Fruit fly (Drosophila melanogaster): ENCODE measurements around the gene CG5418.

Gene CG5418

DNA sequence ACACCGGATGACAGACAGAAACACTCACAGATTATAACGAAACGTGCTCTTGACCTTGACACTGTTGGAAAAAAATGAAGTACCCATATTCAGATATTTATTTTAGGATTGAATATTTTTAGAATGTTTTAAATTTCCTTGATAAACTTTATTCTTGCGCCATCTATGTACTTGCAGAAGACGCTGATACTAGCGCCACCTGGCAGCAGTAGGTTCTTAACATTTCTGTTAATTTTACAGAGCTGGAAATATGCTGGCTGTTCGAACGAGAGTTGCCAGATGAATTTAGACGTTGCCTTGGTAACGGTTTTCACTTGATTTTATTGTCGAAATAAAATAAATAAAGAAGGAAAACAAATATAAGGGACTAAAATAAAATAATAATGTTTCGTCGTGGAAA, 28.5 kb downstream of the CG5418 start, which contains the start of gene Fam92 (continued):
- TF ChIP-seq z (GFP tag; IDR thresholded peaks at IDR 0.05) (no peak), sug (tag; optimal IDR thresholded peaks at IDR 0.05) (peak; percentile 62), CG2875 (GFP tag; optimal IDR thresholded peaks at IDR 0.05) (peak; percentile 31), Lpt (GFP tag; optimal IDR thresholded peaks at IDR 0.05) (no peak), H2.0 (GFP tag; IDR thresholded peaks at IDR 0.05) (peak; percentile 36; the same call in 1 of the 2 replicates), kay (GFP tag; optimal IDR thresholded peaks at IDR 0.05) (peak; percentile 0), D (optimal IDR thresholded peaks at IDR 0.05) (no peak), D (GFP tag; optimal IDR thresholded peaks at IDR 0.05) (no peak), sr (GFP tag; IDR thresholded peaks at IDR 0.05) (no peak), CG16779 (GFP tag; IDR thresholded peaks at IDR 0.05) (no peak), CG12071 (GFP tag; optimal IDR thresholded peaks at IDR 0.05) (no peak), oc (tag; optimal IDR thresholded peaks at IDR 0.05) (no peak), insv (GFP tag; optimal IDR thresholded peaks at IDR 0.05) (peak in 1 of 2 experiments; percentile 58), Abd-B (GFP tag; optimal IDR thresholded peaks at IDR 0.05) (peak; percentile 5), CG1024 (GFP tag; IDR thresholded peaks at IDR 0.05) (peak; percentile 24; the same call in 1 of the 2 replicates), CG10209 (GFP tag; optimal IDR thresholded peaks at IDR 0.05) (peak; percentile 10), repo (GFP tag; optimal IDR thresholded peaks at IDR 0.05) (no peak), hkb (optimal IDR thresholded peaks at IDR 0.05) (no peak), hkb (GFP tag; IDR thresholded peaks at IDR 0.05) (peak; percentile 58), sim (GFP tag; IDR thresholded peaks at IDR 0.05) (no peak), CG12942 (GFP tag; optimal IDR thresholded peaks at IDR 0.05) (no peak), lola (GFP tag; optimal IDR thresholded peaks at IDR 0.05) (no peak), ewg (GFP tag; optimal IDR thresholded peaks at IDR 0.05) (no peak), jigr1 (GFP tag; IDR thresholded peaks at IDR 0.05) (no peak), ftz-f1 (GFP tag; optimal IDR thresholded peaks at IDR 0.05) (peak; percentile 69), D19A (tag; optimal IDR thresholded peaks at IDR 0.05) (peak; percentile 49), CG4854 (GFP tag; optimal IDR thresholded peaks at IDR 0.05) (peak; percentile 31), CG12744 (GFP tag; optimal IDR thresholded peaks at IDR 0.05) (peak; percentile 54), Dip3 (GFP tag; optimal IDR thresholded peaks at IDR 0.05) (peak; percentile 30), CG17829 (tag; optimal IDR thresholded peaks at IDR 0.05) (peak; percentile 78), CG34422 (GFP tag; IDR thresholded peaks at IDR 0.05) (no peak), az2 (GFP tag; optimal IDR thresholded peaks at IDR 0.05) (peak; percentile 60), CG5245 (GFP tag; optimal IDR thresholded peaks at IDR 0.05) (peak; percentile 62), kah (GFP tag; optimal IDR thresholded peaks at IDR 0.05) (no peak), p53 (GFP tag; optimal IDR thresholded peaks at IDR 0.05) (no peak), mam (GFP tag; optimal IDR thresholded peaks at IDR 0.05) (peak; percentile 46), CG2129 (GFP tag; IDR thresholded peaks at IDR 0.05; ENCODE audit: partially characterized antibody) (no peak), bowl (GFP tag; IDR thresholded peaks at IDR 0.05) (no peak), CG34376 (GFP tag; optimal IDR thresholded peaks at IDR 0.05) (peak; percentile 43), Bgb (GFP tag; IDR thresholded peaks at IDR 0.05; ENCODE audit: partially characterized antibody) (peak; percentile 42; the same call in 1 of the 2 replicates), HLH4C (GFP tag; IDR thresholded peaks at IDR 0.05; ENCODE audit: partially characterized antibody) (no peak), Dad (GFP tag; optimal IDR thresholded peaks at IDR 0.05) (no peak), CG10654 (GFP tag; optimal IDR thresholded peaks at IDR 0.05) (no peak), Bteb2 (GFP tag; optimal IDR thresholded peaks at IDR 0.05) (no peak), ro (GFP tag; IDR thresholded peaks at IDR 0.05) (no peak), abd-A (tag; optimal IDR thresholded peaks at IDR 0.05) (no peak), amos (GFP tag; IDR thresholded peaks at IDR 0.05; ENCODE audit: partially characterized antibody) (peak; percentile 27; the same call in 1 of the 2 replicates), CG10959 (GFP tag; IDR thresholded peaks at IDR 0.05) (no peak), gem (tag; optimal IDR thresholded peaks at IDR 0.05) (peak; percentile 54), CG1603 (tag; optimal IDR thresholded peaks at IDR 0.05) (peak; percentile 70), BEAF-32 (GFP tag; optimal IDR thresholded peaks at IDR 0.05) (peak; percentile 12), CG1529 (GFP tag; optimal IDR thresholded peaks at IDR 0.05) (no peak)
